Fruit fly (Drosophila melanogaster): ENCODE measurements around the gene CG12316.

CG12316 gene

dm6 chr3L:15107158-15107775 is 29.5 kb downstream of the CG12316 start (continued):
- TF ChIP-seq sr (GFP tag; IDR thresholded peaks at IDR 0.05), result no peak
- no peak for TF ChIP-seq CG14014 (GFP tag; IDR thresholded peaks at IDR 0.05)
- no peak for TF ChIP-seq CG4424 (GFP tag; optimal IDR thresholded peaks at IDR 0.05)
- no peak for TF ChIP-seq HLH54F (GFP tag; optimal IDR thresholded peaks at IDR 0.05)
- no peak for TF ChIP-seq Hsf (GFP tag; optimal IDR thresholded peaks at IDR 0.05)
- no peak for TF ChIP-seq ken (GFP tag; IDR thresholded peaks at IDR 0.05)
- 0 out of 2 replicates have a peak, but pooled peaks have one; percentile 28 for TF ChIP-seq unc-4 (GFP tag; IDR thresholded peaks at IDR 0.05; ENCODE audit: partially characterized antibody)
- peak; percentile 46; the same call in 1 of the 2 replicates for TF ChIP-seq bbx (GFP tag; IDR thresholded peaks at IDR 0.05; ENCODE audit: partially characterized antibody)
- 0 out of 3 replicates have a peak, but pooled peaks have one; percentile 29 for TF ChIP-seq CG2199 (GFP tag; IDR thresholded peaks at IDR 0.05)
- TF ChIP-seq stwl (tag; optimal IDR thresholded peaks at IDR 0.05), result no peak
- TF ChIP-seq CG12659 (GFP tag; optimal IDR thresholded peaks at IDR 0.05), result no peak
- TF ChIP-seq CG12219 (GFP tag; optimal IDR thresholded peaks at IDR 0.05), result no peak
- TF ChIP-seq pros (GFP tag; optimal IDR thresholded peaks at IDR 0.05), result no peak
- no peak for TF ChIP-seq br (optimal IDR thresholded peaks at IDR 0.05)
- TF ChIP-seq H15 (GFP tag; IDR thresholded peaks at IDR 0.05), result no peak
- TF ChIP-seq sna (GFP tag; IDR thresholded peaks at IDR 0.05; ENCODE audit: partially characterized antibody), result no peak
- peak; percentile 50 for TF ChIP-seq Med (GFP tag)
- TF ChIP-seq zen2 (GFP tag; IDR thresholded peaks at IDR 0.05; ENCODE audit: partially characterized antibody), result no peak
- no peak for TF ChIP-seq Gsc (GFP tag; IDR thresholded peaks at IDR 0.05)
- TF ChIP-seq CG3407 (GFP tag; optimal IDR thresholded peaks at IDR 0.05), result no peak
- TF ChIP-seq TFAM (GFP tag; optimal IDR thresholded peaks at IDR 0.05), result no peak
- TF ChIP-seq crol (GFP tag; IDR thresholded peaks at IDR 0.05), result peak; percentile 77
- no peak for TF ChIP-seq Dll (GFP tag; IDR thresholded peaks at IDR 0.05; ENCODE audit: partially characterized antibody)
- 0 out of 2 replicates have a peak, but pooled peaks have one; percentile 16 for TF ChIP-seq inv (GFP tag; IDR thresholded peaks at IDR 0.05; ENCODE audit: partially characterized antibody)
- no peak for TF ChIP-seq CG17385 (GFP tag; optimal IDR thresholded peaks at IDR 0.05)
- TF ChIP-seq CG14710 (tag; optimal IDR thresholded peaks at IDR 0.05), result no peak
- TF ChIP-seq CG12769 (tag; optimal IDR thresholded peaks at IDR 0.05), result no peak
- no peak for TF ChIP-seq kah (GFP tag; optimal IDR thresholded peaks at IDR 0.05)
- no peak for TF ChIP-seq CG15696 (tag; optimal IDR thresholded peaks at IDR 0.05)
- TF ChIP-seq org-1 (GFP tag; optimal IDR thresholded peaks at IDR 0.05), result no peak
- no peak for TF ChIP-seq cato (GFP tag; optimal IDR thresholded peaks at IDR 0.05; ENCODE audit: borderline replicate concordance)
- no peak for TF ChIP-seq run (tag; optimal IDR thresholded peaks at IDR 0.05)
- TF ChIP-seq lab (GFP tag; optimal IDR thresholded peaks at IDR 0.05), result no peak
- no peak for TF ChIP-seq so (GFP tag; IDR thresholded peaks at IDR 0.05)
- TF ChIP-seq CG42726 (GFP tag; IDR thresholded peaks at IDR 0.05; ENCODE audit: partially characterized antibody), result no peak
- TF ChIP-seq CG18262 (tag; optimal IDR thresholded peaks at IDR 0.05), result no peak
- TF ChIP-seq kni (GFP tag; optimal IDR thresholded peaks at IDR 0.05), result no peak
- TF ChIP-seq croc (GFP tag; conservative IDR thresholded peaks at IDR 0.05), result no peak
- no peak for TF ChIP-seq dimm (GFP tag; IDR thresholded peaks at IDR 0.05)
- peak; percentile 87 for TF ChIP-seq abd-A (tag; optimal IDR thresholded peaks at IDR 0.05)
- TF ChIP-seq yki (optimal IDR thresholded peaks at IDR 0.05), result no peak
- TF ChIP-seq gsb-n (tag; optimal IDR thresholded peaks at IDR 0.05), result no peak
- TF ChIP-seq CG3726 (GFP tag; IDR thresholded peaks at IDR 0.05), result no peak
- TF ChIP-seq phol (tag; optimal IDR thresholded peaks at IDR 0.05), result no peak
- no peak for TF ChIP-seq Lim3 (GFP tag; IDR thresholded peaks at IDR 0.05)
- TF ChIP-seq Dp (GFP tag; optimal IDR thresholded peaks at IDR 0.05), result no peak
- no peak for TF ChIP-seq ewg (GFP tag; optimal IDR thresholded peaks at IDR 0.05)
- peak; percentile 62; the same call in 1 of the 2 replicates for TF ChIP-seq Adf1 (GFP tag; IDR thresholded peaks at IDR 0.05)
- no peak for TF ChIP-seq CG12744 (GFP tag; optimal IDR thresholded peaks at IDR 0.05)
- no peak for TF ChIP-seq chn (GFP tag; optimal IDR thresholded peaks at IDR 0.05)
